Worm (Caenorhabditis elegans) whole organism, L4/young adult: ENCODE results near the gene W10D9.1.

ENCODE experiments used
- dao-5 ChIP-seq: sonication (generic microtip); optimal IDR thresholded peaks from 2 replicates; lab custom pipeline; 2016; ENCODE audit warnings: missing genotype, missing genetic modification characterization, moderate library complexity, missing compliant biosample characterization
- him-1 ChIP-seq: sonication (generic microtip); optimal IDR thresholded peaks from 2 replicates; lab custom pipeline; 2016; ENCODE audit warnings: missing genotype, missing genetic modification reagents, missing genetic modification characterization, missing compliant biosample characterization

DNA sequence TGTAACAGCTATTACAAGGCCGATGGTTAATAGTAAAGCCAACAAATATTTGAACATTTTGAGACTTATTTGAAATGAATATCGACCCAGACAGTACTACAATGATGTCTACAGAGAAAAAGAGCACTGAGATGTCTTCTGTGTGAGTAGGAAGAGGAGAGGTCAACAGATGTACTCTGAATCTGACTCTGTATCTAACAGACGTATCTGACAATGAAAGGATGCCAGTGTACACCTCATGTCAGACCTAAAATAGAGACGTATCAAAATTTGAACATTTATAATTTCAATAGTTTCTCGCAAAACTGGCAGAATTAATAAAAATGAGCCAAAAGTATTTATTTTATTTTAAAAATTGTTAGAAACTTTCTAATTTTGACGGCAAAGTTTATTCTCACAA is 31.7 kb upstream of the W10D9.1 start, which contains the start of gene C24H12.8:
- TF ChIP-seq him-1 (no peak), dao-5 (tag; lab: Kevin White, UChicago) (no peak)
